Fruit fly (Drosophila melanogaster) whole organism, embryonic: ENCODE data around the gene fok.

Source experiments
- Adf1 ChIP-seq: fragments of 200-800 bp; sonication (Bioruptor generic); IDR thresholded peaks from 2 replicates; pipeline ENCODE4 v1.3.6; 2022; ENCODE audit warnings: missing biosample characterization, missing genetic modification characterization
- B-H1 ChIP-seq: fragments of 200-800 bp; sonication (Bioruptor generic); IDR thresholded peaks from 3 replicates; pipeline ENCODE4 v1.3.6; 2022; ENCODE audit warnings: missing biosample characterization, missing genetic modification characterization
- CG10565 ChIP-seq: fragments of 200-800 bp; sonication (Bioruptor generic); optimal IDR thresholded peaks from 3 replicates; lab custom pipeline; 2016; ENCODE audit warnings: missing biosample characterization, mild to moderate bottlenecking, missing genetic modification characterization
- NFAT ChIP-seq: fragments of 200-800 bp; sonication (Bioruptor generic); IDR thresholded peaks from 2 replicates; pipeline ENCODE4 v1.3.6; 2022; ENCODE audit warnings: missing biosample characterization, missing genetic modification characterization
- Tbp ChIP-seq: fragments of >200 bp; optimal IDR thresholded peaks from 2 replicates; lab custom pipeline; 2018; ENCODE audit warnings: missing biosample characterization, missing genetic modification characterization
- peb ChIP-seq: fragments of 200-800 bp; sonication (Bioruptor generic); IDR thresholded peaks from 2 replicates; pipeline ENCODE4 v1.3.6; 2022; ENCODE audit warnings: missing biosample characterization, missing genetic modification characterization
- so ChIP-seq: fragments of 200-800 bp; sonication (Bioruptor generic); IDR thresholded peaks from 3 replicates; pipeline ENCODE4 v1.3.6; 2022; ENCODE audit warnings: missing biosample characterization, missing genetic modification characterization
- tin ChIP-seq: fragments of 200-800 bp; sonication (Bioruptor generic); optimal IDR thresholded peaks from 3 replicates; lab custom pipeline; 2016; ENCODE audit warnings: missing biosample characterization, missing genetic modification characterization

- no peak for TF ChIP-seq Adf1 (GFP tag; lab: Robert Waterston, UW)
- no peak for TF ChIP-seq CG10565
- no peak for TF ChIP-seq tin (GFP tag; lab: Kevin White, UChicago)
- no peak for TF ChIP-seq peb
- no peak for TF ChIP-seq Tbp (GFP tag; lab: Kevin White, UChicago)
- TF ChIP-seq B-H1 (GFP tag; lab: Robert Waterston, UW): no peak
- TF ChIP-seq so: no peak
- TF ChIP-seq NFAT (GFP tag; lab: Robert Waterston, UW): no peak
These were observed 19.7 kb upstream of the fok start for dm6 chr2L:20104526-20104925.
